Worm (Caenorhabditis elegans): ENCODE measurements around the gene B0244.4.

ce11 chrIII:5714230-5714983 is 32.9 kb upstream of the B0244.4 start, which contains the start of gene arf-1:
- no peak for TF ChIP-seq nhr-11 (tag; optimal IDR thresholded peaks at IDR 0.05)
- TF ChIP-seq ceh-14 (tag; optimal IDR thresholded peaks at IDR 0.05), result no peak
- TF ChIP-seq unc-42 (tag; optimal IDR thresholded peaks at IDR 0.05), result no peak
- TF ChIP-seq C08G9.2 (tag; optimal IDR thresholded peaks at IDR 0.05), result no peak
- no peak for TF ChIP-seq pag-3 (tag; optimal IDR thresholded peaks at IDR 0.05; ENCODE audit: borderline replicate concordance)
- no peak for TF ChIP-seq hlh-15 (tag; optimal IDR thresholded peaks at IDR 0.05)

Measured in whole organism, late embryonic.